Fruit fly (Drosophila melanogaster): ENCODE results near the gene DNAlig3.

DNA sequence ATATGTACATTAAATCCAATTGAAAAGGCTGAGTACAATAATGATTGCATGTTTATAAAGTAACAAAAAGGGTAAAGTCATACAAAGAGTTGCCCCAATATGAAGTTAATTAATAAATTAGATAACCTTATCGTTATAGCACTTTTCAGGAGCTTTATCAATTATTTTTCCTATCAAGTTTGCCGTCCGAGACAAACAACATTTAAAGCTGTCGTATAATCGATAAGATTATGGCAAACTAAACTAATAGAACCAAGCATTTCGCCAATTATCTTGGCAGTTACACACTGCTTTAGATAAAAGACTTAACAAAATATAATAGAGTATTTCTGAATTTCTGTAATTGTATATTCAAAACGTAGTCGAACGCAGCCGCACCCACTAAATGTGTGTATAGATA, 3.5 kb upstream of the DNAlig3 start:
- TF ChIP-seq CG8159 (tag; optimal IDR thresholded peaks at IDR 0.05), result no peak
- TF ChIP-seq EcR (GFP tag; optimal IDR thresholded peaks at IDR 0.05), result no peak
- TF ChIP-seq CG15710 (tag; optimal IDR thresholded peaks at IDR 0.05), result no peak
- no peak for TF ChIP-seq rn (GFP tag; IDR thresholded peaks at IDR 0.05)
- TF ChIP-seq CG14655 (GFP tag; optimal IDR thresholded peaks at IDR 0.05), result no peak

Data from whole organism, pupa.